Fruit fly (Drosophila melanogaster) whole organism, embryonic: ENCODE measurements around the gene Tim17a2.
A peak's percentile ranks its signal among the peaks of the same experiment; 100 is the strongest.

Source experiments
- Atf3 ChIP-seq: fragments of 200-800 bp; sonication (Bioruptor generic); optimal IDR thresholded peaks from 3 replicates; lab custom pipeline; 2016; ENCODE audit warnings: missing biosample characterization, missing genetic modification characterization
- BEAF-32 ChIP-seq: fragments of 200-800 bp; sonication (Bioruptor generic); optimal IDR thresholded peaks from 3 replicates; lab custom pipeline; 2017; ENCODE audit warnings: missing biosample characterization, missing genetic modification characterization, mild to moderate bottlenecking, moderate library complexity, missing genetic modification reagents
- CG10543 ChIP-seq: fragments of 200-800 bp; sonication (Bioruptor generic); optimal IDR thresholded peaks from 3 replicates; lab custom pipeline; 2017; ENCODE audit warnings: missing biosample characterization, mild to moderate bottlenecking, missing genetic modification characterization, moderate library complexity
- CG11398 ChIP-seq: fragments of 200-800 bp; sonication (Bioruptor generic); optimal IDR thresholded peaks from 2 replicates; lab custom pipeline; 2016; ENCODE audit warnings: missing biosample characterization, missing genetic modification characterization
- CG11695 ChIP-seq: fragments of 200-800 bp; sonication (Bioruptor generic); IDR thresholded peaks from 3 replicates; pipeline ENCODE4 v1.3.6; 2022; ENCODE audit warnings: missing biosample characterization, missing genetic modification characterization
- CG12299 ChIP-seq: fragments of 200-800 bp; sonication (Bioruptor generic); optimal IDR thresholded peaks from 2 replicates; lab custom pipeline; 2018; ENCODE audit warnings: missing biosample characterization, mild to moderate bottlenecking, missing genetic modification characterization
- CG15514 ChIP-seq: fragments of 200-800 bp; sonication (Bioruptor generic); optimal IDR thresholded peaks from 3 replicates; lab custom pipeline; 2017; ENCODE audit warnings: missing biosample characterization, missing genetic modification characterization, mild to moderate bottlenecking, moderate library complexity, missing genetic modification reagents
- CG15601 ChIP-seq: fragments of 200-800 bp; sonication (Bioruptor generic); optimal IDR thresholded peaks from 3 replicates; lab custom pipeline; 2019; ENCODE audit warnings: missing biosample characterization, mild to moderate bottlenecking, missing genetic modification characterization, moderate library complexity
- CG17328 ChIP-seq: fragments of 200-800 bp; sonication (Bioruptor generic); IDR thresholded peaks from 2 replicates; pipeline ENCODE4 v1.3.6; 2022; ENCODE audit warnings: missing biosample characterization, missing genetic modification characterization
- CG31224 ChIP-seq: fragments of 200-800 bp; sonication (Bioruptor generic); IDR thresholded peaks from 2 replicates; pipeline ENCODE4 v1.3.6; 2022; ENCODE audit warnings: missing biosample characterization, missing genetic modification characterization
- CG4424 ChIP-seq: fragments of 200-800 bp; sonication (Bioruptor generic); optimal IDR thresholded peaks from 3 replicates; lab custom pipeline; 2016; ENCODE audit warnings: missing biosample characterization, missing genetic modification characterization
- CG4854 ChIP-seq: fragments of 200-800 bp; sonication (Bioruptor generic); optimal IDR thresholded peaks from 2 replicates; lab custom pipeline; 2016; ENCODE audit warnings: missing biosample characterization, missing genetic modification characterization, inconsistent platforms
- CG6272 ChIP-seq: fragments of 200-800 bp; sonication (Bioruptor generic); IDR thresholded peaks from 2 replicates; pipeline ENCODE4 v1.3.6; 2022; ENCODE audit warnings: missing biosample characterization, missing genetic modification characterization
- CG6791 ChIP-seq: fragments of 200-800 bp; sonication (Bioruptor generic); IDR thresholded peaks from 3 replicates; pipeline ENCODE4 v1.3.6; 2022; ENCODE audit warnings: missing biosample characterization, missing genetic modification characterization; ENCODE audit not compliant: partially characterized antibody
- CG7556 ChIP-seq: fragments of 200-800 bp; sonication (Bioruptor generic); optimal IDR thresholded peaks from 2 replicates; lab custom pipeline; 2017; ENCODE audit warnings: missing biosample characterization, mild to moderate bottlenecking, missing genetic modification characterization
- CG8281 ChIP-seq: fragments of 200-800 bp; sonication (Bioruptor generic); optimal IDR thresholded peaks from 2 replicates; lab custom pipeline; 2018; ENCODE audit warnings: missing biosample characterization, mild to moderate bottlenecking, missing genetic modification characterization, moderate library complexity
- CG8944 ChIP-seq: fragments of 200-800 bp; sonication (Bioruptor generic); optimal IDR thresholded peaks from 3 replicates; lab custom pipeline; 2016; ENCODE audit warnings: missing biosample characterization, missing genetic modification characterization
- CG9932 ChIP-seq: fragments of 200-800 bp; sonication (Bioruptor generic); IDR thresholded peaks from 2 replicates; pipeline ENCODE4 v1.3.6; 2022; ENCODE audit warnings: missing biosample characterization, missing genetic modification characterization
- D19A ChIP-seq: fragments of 200-800 bp; optimal IDR thresholded peaks from 3 replicates; lab custom pipeline; 2019; ENCODE audit warnings: missing biosample characterization, mild to moderate bottlenecking, missing genetic modification characterization, moderate library complexity
- Dp ChIP-seq: fragments of 200-800 bp; sonication (Bioruptor generic); optimal IDR thresholded peaks from 2 replicates; lab custom pipeline; 2018; ENCODE audit warnings: missing biosample characterization, mild to moderate bottlenecking, missing genetic modification characterization, moderate library complexity
- Dref ChIP-seq: fragments of 200-800 bp; sonication (Bioruptor generic); IDR thresholded peaks from 2 replicates; pipeline ENCODE4 v1.3.6; 2022; ENCODE audit warnings: missing biosample characterization, missing genetic modification characterization
- Drgx ChIP-seq: fragments of 200-800 bp; sonication (Bioruptor generic); IDR thresholded peaks from 2 replicates; pipeline ENCODE4 v1.3.6; 2022; ENCODE audit warnings: missing biosample characterization, missing genetic modification characterization
- Eip74EF ChIP-seq, 2 experiments: fragments of 200-800 bp in 1 of 2; fragments of >200 bp in 1 of 2; sonication (Bioruptor generic) in 1 of 2; optimal IDR thresholded peaks; 2 replicates each; lab custom pipeline; 2017 to 2019; ENCODE audit warnings: missing biosample characterization in 2 of 2, missing genetic modification characterization in 2 of 2, mild to moderate bottlenecking in 1 of 2, moderate library complexity in 1 of 2
- Fer3 ChIP-seq: fragments of 200-800 bp; sonication (Bioruptor generic); optimal IDR thresholded peaks from 2 replicates; lab custom pipeline; 2018; ENCODE audit warnings: missing biosample characterization, mild to moderate bottlenecking, missing genetic modification characterization, moderate library complexity
- Hmx ChIP-seq: fragments of 200-800 bp; sonication (Bioruptor generic); optimal IDR thresholded peaks from 2 replicates; lab custom pipeline; 2016; ENCODE audit warnings: missing biosample characterization, missing genetic modification characterization
- Meics ChIP-seq: fragments of 200-800 bp; sonication (Bioruptor generic); optimal IDR thresholded peaks from 2 replicates; lab custom pipeline; 2017; ENCODE audit warnings: missing biosample characterization, mild to moderate bottlenecking, missing genetic modification characterization
- Myb ChIP-seq: fragments of 200-800 bp; sonication (Bioruptor generic); optimal IDR thresholded peaks from 2 replicates; lab custom pipeline; 2016; ENCODE audit warnings: missing biosample characterization, missing genetic modification characterization
- NC2α ChIP-seq: fragments of 200-800 bp; sonication (Bioruptor generic); optimal IDR thresholded peaks from 2 replicates; lab custom pipeline; 2016; ENCODE audit warnings: missing biosample characterization, missing genetic modification characterization
- Side ChIP-seq: fragments of 200-800 bp; sonication (Bioruptor generic); optimal IDR thresholded peaks from 2 replicates; lab custom pipeline; 2016; ENCODE audit warnings: missing biosample characterization, missing genetic modification characterization
- Ssrp ChIP-seq: fragments of 200-800 bp; sonication (Bioruptor generic); optimal IDR thresholded peaks from 2 replicates; lab custom pipeline; 2018; ENCODE audit warnings: missing biosample characterization, mild to moderate bottlenecking, missing genetic modification characterization, moderate library complexity
- Xrp1 ChIP-seq: fragments of 200-800 bp; sonication (Bioruptor generic); IDR thresholded peaks from 2 replicates; pipeline ENCODE4 v1.3.6; 2022; ENCODE audit warnings: missing biosample characterization, missing genetic modification characterization
- ap ChIP-seq: fragments of 200-800 bp; sonication (Bioruptor generic); IDR thresholded peaks from 2 replicates; pipeline ENCODE4 v1.3.6; 2022; ENCODE audit warnings: missing biosample characterization, missing genetic modification characterization
- br ChIP-seq: fragments of >200 bp; optimal IDR thresholded peaks from 2 replicates; lab custom pipeline; 2017
- cato ChIP-seq: fragments of 200-800 bp; sonication (Bioruptor generic); optimal IDR thresholded peaks from 2 replicates; lab custom pipeline; 2016; ENCODE audit warnings: missing biosample characterization, missing genetic modification characterization, borderline replicate concordance
- corto ChIP-seq: fragments of 200-800 bp; sonication (Bioruptor generic); optimal IDR thresholded peaks from 2 replicates; lab custom pipeline; 2016; ENCODE audit warnings: missing biosample characterization, mild to moderate bottlenecking, missing genetic modification characterization, moderate library complexity
- dmrt99B ChIP-seq: fragments of 200-800 bp; sonication (Bioruptor generic); optimal IDR thresholded peaks from 2 replicates; lab custom pipeline; 2018; ENCODE audit warnings: missing biosample characterization, mild to moderate bottlenecking, missing genetic modification characterization, moderate library complexity
- ems ChIP-seq: fragments of 200-800 bp; sonication (Bioruptor generic); optimal IDR thresholded peaks from 3 replicates; lab custom pipeline; 2016; ENCODE audit warnings: missing biosample characterization, missing genetic modification characterization
- gem ChIP-seq: fragments of 200-800 bp; sonication (Bioruptor generic); optimal IDR thresholded peaks from 2 replicates; lab custom pipeline; 2019; ENCODE audit warnings: missing biosample characterization, mild to moderate bottlenecking, missing genetic modification characterization, moderate library complexity
- grn ChIP-seq: fragments of 200-800 bp; sonication (Bioruptor generic); optimal IDR thresholded peaks from 3 replicates; lab custom pipeline; 2017; ENCODE audit warnings: missing biosample characterization, missing genetic modification characterization
- her ChIP-seq: fragments of 200-800 bp; sonication (Bioruptor generic); optimal IDR thresholded peaks from 2 replicates; lab custom pipeline; 2016; ENCODE audit warnings: missing biosample characterization, missing genetic modification characterization
- hkb ChIP-seq, 2 experiments: fragments of 200-800 bp in 1 of 2; fragments of >200 bp in 1 of 2; sonication (Bioruptor generic) in 1 of 2; IDR thresholded peaks in 1 of 2; optimal IDR thresholded peaks in 1 of 2; 2 replicates each; pipeline versions ENCODE4 v1.3.6 to Lab custom; 2017 to 2022; ENCODE audit warnings: missing biosample characterization in 1 of 2, missing genetic modification characterization in 1 of 2
- insv ChIP-seq, 2 experiments: fragments of 200-800 bp; sonication (Bioruptor generic); optimal IDR thresholded peaks; 3 replicates each; lab custom pipeline; 2016 to 2018; ENCODE audit warnings: missing biosample characterization in 2 of 2, missing genetic modification characterization in 2 of 2
- jumu ChIP-seq: fragments of 200-800 bp; sonication (Bioruptor generic); optimal IDR thresholded peaks from 3 replicates; lab custom pipeline; 2016; ENCODE audit warnings: missing biosample characterization, missing genetic modification characterization
- pum ChIP-seq: fragments of 200-800 bp; sonication (Bioruptor generic); optimal IDR thresholded peaks from 2 replicates; lab custom pipeline; 2016; ENCODE audit warnings: missing biosample characterization, missing genetic modification characterization
- rib ChIP-seq: fragments of 200-800 bp; sonication (Bioruptor generic); IDR thresholded peaks from 2 replicates; pipeline ENCODE4 v1.3.6; 2022; ENCODE audit warnings: missing biosample characterization, missing genetic modification characterization
- slp2 ChIP-seq: fragments of 200-800 bp; sonication (Bioruptor generic); optimal IDR thresholded peaks from 2 replicates; lab custom pipeline; 2016; ENCODE audit warnings: missing biosample characterization, missing genetic modification characterization
- tgo ChIP-seq: fragments of 200-800 bp; sonication (Bioruptor generic); IDR thresholded peaks from 3 replicates; pipeline ENCODE4 v1.3.6; 2022; ENCODE audit warnings: missing biosample characterization, missing genetic modification characterization
- tna ChIP-seq: fragments of 200-800 bp; sonication (Bioruptor generic); IDR thresholded peaks from 2 replicates; pipeline ENCODE4 v1.3.6; 2022; ENCODE audit warnings: missing biosample characterization, missing genetic modification characterization; ENCODE audit not compliant: partially characterized antibody
- tx ChIP-seq: fragments of 200-800 bp; sonication (Bioruptor generic); optimal IDR thresholded peaks from 2 replicates; lab custom pipeline; 2016; ENCODE audit warnings: missing biosample characterization, missing genetic modification characterization
- zen2 ChIP-seq: fragments of 200-800 bp; sonication (Bioruptor generic); IDR thresholded peaks from 3 replicates; pipeline ENCODE4 v1.3.6; 2022; ENCODE audit warnings: missing biosample characterization, missing genetic modification characterization; ENCODE audit not compliant: partially characterized antibody

The Tim17a2 gene

DNA sequence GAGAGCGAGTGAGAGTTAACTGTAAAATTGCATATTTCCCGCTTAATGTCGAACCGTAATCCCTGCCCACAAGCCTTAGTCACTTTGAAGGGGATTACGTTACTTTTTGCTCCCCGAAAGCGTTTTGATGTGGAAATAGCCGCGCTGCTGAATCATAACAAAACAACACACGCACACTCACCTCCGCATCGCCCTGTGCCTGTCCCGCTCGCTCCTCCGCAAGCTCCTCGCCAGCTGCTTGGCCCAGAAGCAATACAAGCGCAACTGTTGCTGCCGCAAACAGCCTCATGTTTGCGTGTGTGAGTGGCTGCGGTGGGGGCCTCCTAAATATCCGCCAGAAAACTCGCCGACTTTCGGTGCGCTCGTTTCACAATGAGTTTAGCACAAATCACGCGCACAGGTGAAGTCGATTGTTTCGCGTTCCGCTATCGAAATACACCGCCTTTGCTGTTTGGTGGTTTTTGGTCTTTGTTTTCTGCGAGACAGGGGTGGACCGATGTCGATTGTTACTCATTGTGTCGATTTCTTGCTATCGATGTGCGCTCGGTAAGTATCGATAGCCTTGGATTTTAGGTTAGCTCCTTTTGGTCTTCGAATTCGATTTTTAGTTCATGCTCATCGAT lies 11.1 kb downstream of the Tim17a2 start, which contains the start of gene CtsF (continued):
- TF ChIP-seq zen2 (GFP tag; lab: Robert Waterston, UW) (peak; percentile 100), insv (GFP tag; optimal IDR thresholded peaks at IDR 0.05; lab: Kevin White, UChicago) (no peak), CG6791 (peak; percentile 100), Atf3 (GFP tag; lab: Kevin White, UChicago) (no peak), Hmx (GFP tag; lab: Kevin White, UChicago) (no peak), BEAF-32 (GFP tag; lab: Kevin White, UChicago) (peak; percentile 98), tgo (GFP tag; lab: Robert Waterston, UW) (no peak), slp2 (GFP tag; lab: Kevin White, UChicago) (no peak), dmrt99B (peak; percentile 14), tx (GFP tag; lab: Kevin White, UChicago) (no peak), CG10543 (GFP tag; lab: Kevin White, UChicago) (peak; percentile 64), CG4854 (no peak), Xrp1 (no peak), Dref (peak; percentile 100), CG6272 (no peak), br (lab: Kevin White, UChicago) (no peak), ap (no peak), jumu (GFP tag; lab: Kevin White, UChicago) (peak; percentile 14), Meics (no peak), CG31224 (GFP tag; lab: Robert Waterston, UW) (no peak), Eip74EF (GFP tag; optimal IDR thresholded peaks at IDR 0.05; lab: Kevin White, UChicago) (peak in 1 of 2 experiments; percentile 22), CG9932 (GFP tag; lab: Robert Waterston, UW) (peak; percentile 62), rib (GFP tag; lab: Robert Waterston, UW) (peak; percentile 54; the same call in 1 of the 2 replicates), NC2α (no peak), grn (GFP tag; lab: Kevin White, UChicago) (no peak), CG15601 (tag; lab: Kevin White, UChicago) (peak; percentile 13), Side (GFP tag; lab: Kevin White, UChicago) (no peak), Ssrp (no peak), her (GFP tag; lab: Kevin White, UChicago) (peak; percentile 79), CG8281 (tag; lab: Kevin White, UChicago) (no peak), CG11398 (GFP tag; lab: Kevin White, UChicago) (peak; percentile 28), CG7556 (GFP tag; lab: Kevin White, UChicago) (peak; percentile 6), CG4424 (GFP tag; lab: Kevin White, UChicago) (no peak), CG12299 (peak; percentile 28), Fer3 (no peak), pum (GFP tag; lab: Kevin White, UChicago) (no peak), Drgx (GFP tag; lab: Robert Waterston, UW) (no peak), corto (GFP tag; lab: Kevin White, UChicago) (no peak), gem (tag; lab: Kevin White, UChicago) (no peak), CG8944 (GFP tag; lab: Kevin White, UChicago) (no peak), tna (GFP tag; lab: Robert Waterston, UW) (peak; percentile 100), Dp (GFP tag; lab: Kevin White, UChicago) (peak; percentile 92), D19A (tag; lab: Kevin White, UChicago) (no peak), CG17328 (GFP tag; lab: Robert Waterston, UW) (no peak; the same call in 1 of the 2 replicates), Myb (GFP tag; lab: Kevin White, UChicago) (peak; percentile 78), cato (GFP tag; lab: Kevin White, UChicago) (no peak), CG11695 (GFP tag; lab: Robert Waterston, UW) (no peak), hkb (optimal IDR thresholded peaks at IDR 0.05; lab: Kevin White, UChicago) (no peak), hkb (GFP tag; IDR thresholded peaks at IDR 0.05; lab: Robert Waterston, UW) (no peak), ems (peak; percentile 32), CG15514 (GFP tag; lab: Kevin White, UChicago) (peak; percentile 89)
